Fruit fly (Drosophila melanogaster) whole organism: ENCODE data around the gene Gdh.

Experiments
- Dll ChIP-seq: fragments of >200 bp; optimal IDR thresholded peaks from 2 replicates; lab custom pipeline; 2017
- psq ChIP-seq: fragments of >200 bp; optimal IDR thresholded peaks from 2 replicates; lab custom pipeline; 2017

- no peak for TF ChIP-seq Dll (lab: Kevin White, UChicago)
- TF ChIP-seq psq (lab: Kevin White, UChicago) = no peak
Measured at dm6 chr3R:23969449-23969848, 26.5 kb upstream of the Gdh start.
